Worm (Caenorhabditis elegans) whole organism, L2 larva: ENCODE data around the gene R08E3.1.

ENCODE experiments used
- F13H6.1 ChIP-seq: sonication (generic microtip); optimal IDR thresholded peaks from 2 replicates; lab custom pipeline; 2016; ENCODE audit warnings: missing genetic modification characterization, missing compliant biosample characterization
- R02D3.7 ChIP-seq: fragments of 150-350 bp; optimal IDR thresholded peaks from 2 replicates; lab custom pipeline; 2014; ENCODE audit warnings: missing biosample characterization, missing genetic modification characterization
- aly-2 ChIP-seq: fragments of 150-350 bp; optimal IDR thresholded peaks from 2 replicates; lab custom pipeline; 2014; ENCODE audit warnings: missing biosample characterization, missing genetic modification characterization
- ama-1 ChIP-seq: fragments of 150-350 bp; optimal IDR thresholded peaks from 2 replicates; lab custom pipeline; 2018; ENCODE audit warnings: inconsistent platforms
- blmp-1 ChIP-seq: sonication (generic microtip); optimal IDR thresholded peaks from 2 replicates; lab custom pipeline; 2017; ENCODE audit warnings: missing genetic modification characterization, mild to moderate bottlenecking, missing compliant biosample characterization, antibody characterized with exemption, moderate library complexity; ENCODE audit not compliant: insufficient read depth
- crh-2 ChIP-seq: sonication (generic microtip); optimal IDR thresholded peaks from 2 replicates; lab custom pipeline; 2017; ENCODE audit warnings: missing biosample characterization, missing genetic modification characterization
- egl-27 ChIP-seq: sonication (generic microtip); optimal IDR thresholded peaks from 3 replicates; lab custom pipeline; 2017; ENCODE audit warnings: missing biosample characterization, missing genetic modification reagents, missing genetic modification characterization
- fos-1 ChIP-seq: fragments of 150-350 bp; optimal IDR thresholded peaks from 2 replicates; lab custom pipeline; 2014; ENCODE audit warnings: missing biosample characterization, missing genetic modification characterization
- gmeb-1 ChIP-seq: fragments of 150-350 bp; optimal IDR thresholded peaks from 2 replicates; lab custom pipeline; 2014; ENCODE audit warnings: missing biosample characterization, missing genetic modification characterization
- lin-11 ChIP-seq: fragments of 150-350 bp; sonication (generic microtip); optimal IDR thresholded peaks from 2 replicates; lab custom pipeline; 2014; ENCODE audit warnings: missing biosample characterization, missing genetic modification characterization, inconsistent platforms, mixed read lengths
- lin-13 ChIP-seq: fragments of 150-350 bp; optimal IDR thresholded peaks from 2 replicates; lab custom pipeline; 2014; ENCODE audit warnings: missing biosample characterization, missing genetic modification reagents, missing genetic modification characterization
- lin-39 ChIP-seq: fragments of 150-350 bp; optimal IDR thresholded peaks from 2 replicates; lab custom pipeline; 2014; ENCODE audit warnings: missing biosample characterization, missing genetic modification reagents, missing genetic modification characterization
- mab-5 ChIP-seq: fragments of 150-350 bp; optimal IDR thresholded peaks from 2 replicates; lab custom pipeline; 2014; ENCODE audit warnings: missing biosample characterization, missing genetic modification characterization
- nhr-10 ChIP-seq: sonication (generic microtip); optimal IDR thresholded peaks from 2 replicates; lab custom pipeline; 2017; ENCODE audit warnings: missing biosample characterization, missing genetic modification characterization
- nhr-11 ChIP-seq: fragments of 150-350 bp; optimal IDR thresholded peaks from 2 replicates; lab custom pipeline; 2014; ENCODE audit warnings: missing biosample characterization, missing genetic modification characterization
- nhr-12 ChIP-seq: fragments of 150-350 bp; optimal IDR thresholded peaks from 2 replicates; lab custom pipeline; 2014; ENCODE audit warnings: missing biosample characterization, missing genetic modification characterization
- nhr-129 ChIP-seq: fragments of 150-350 bp; optimal IDR thresholded peaks from 2 replicates; lab custom pipeline; 2014; ENCODE audit warnings: missing biosample characterization, missing genetic modification characterization
- nhr-21 ChIP-seq: fragments of 150-350 bp; optimal IDR thresholded peaks from 2 replicates; lab custom pipeline; 2014; ENCODE audit warnings: missing biosample characterization, missing genetic modification characterization
- nhr-237 ChIP-seq: fragments of 150-350 bp; optimal IDR thresholded peaks from 2 replicates; lab custom pipeline; 2014; ENCODE audit warnings: missing biosample characterization, missing genetic modification characterization
- nhr-25 ChIP-seq: fragments of 150-350 bp; sonication (generic microtip); optimal IDR thresholded peaks from 3 replicates; lab custom pipeline; 2014; ENCODE audit warnings: missing biosample characterization, missing genetic modification characterization
- sem-4 ChIP-seq: fragments of 150-350 bp; optimal IDR thresholded peaks from 2 replicates; lab custom pipeline; 2014; ENCODE audit warnings: missing biosample characterization, missing genetic modification reagents, missing genetic modification characterization
- sma-9 ChIP-seq, 2 experiments: fragments of 150-350 bp in 1 of 2; sonication (generic microtip) in 1 of 2; optimal IDR thresholded peaks; 2 replicates each; lab custom pipeline; 2014 to 2016; ENCODE audit warnings: missing genetic modification characterization in 2 of 2, mild to moderate bottlenecking in 1 of 2, missing biosample characterization in 1 of 2, missing compliant biosample characterization in 1 of 2, missing genetic modification reagents in 1 of 2, moderate library complexity in 1 of 2
- snpc-4 ChIP-seq: fragments of 150-350 bp; optimal IDR thresholded peaks from 2 replicates; lab custom pipeline; 2014; ENCODE audit warnings: missing biosample characterization, missing genetic modification characterization
- unc-39 ChIP-seq: fragments of 150-350 bp; optimal IDR thresholded peaks from 2 replicates; lab custom pipeline; 2014; ENCODE audit warnings: missing biosample characterization, missing genetic modification characterization
- unc-55 ChIP-seq: fragments of 150-350 bp; sonication (generic microtip); optimal IDR thresholded peaks from 3 replicates; lab custom pipeline; 2014; ENCODE audit warnings: missing biosample characterization, missing genetic modification reagents, missing genetic modification characterization
- ztf-1 ChIP-seq: fragments of 200-800 bp; sonication (Bioruptor generic); conservative IDR thresholded peaks from 2 replicates; pipeline ENCODE4 v1.3.6; 2022; ENCODE audit warnings: missing genetic modification characterization, missing compliant biosample characterization
- ztf-4 ChIP-seq: fragments of 150-350 bp; optimal IDR thresholded peaks from 2 replicates; lab custom pipeline; 2014; ENCODE audit warnings: missing biosample characterization, missing genetic modification characterization

Gene R08E3.1

ce11 chrX:4800078-4800621 lies 22.3 kb upstream of the R08E3.1 start, which contains the start of gene mig-13:
TSS of gene mig-13 (minus strand) at chrX:4800128.
- peak; percentile 92 for TF ChIP-seq mab-5 (tag; lab: Kevin White, UChicago)
- no peak for TF ChIP-seq fos-1 (tag; lab: Kevin White, UChicago)
- TF ChIP-seq unc-39: no peak
- TF ChIP-seq egl-27 (tag; lab: Kevin White, UChicago): no peak

- no peak for TF ChIP-seq snpc-4 (tag; lab: Kevin White, UChicago)
- TF ChIP-seq fos-1 (tag; lab: Kevin White, UChicago): peak; percentile 22
- TF ChIP-seq nhr-12 (tag; lab: Kevin White, UChicago): no peak
Observed at ce11 chrX:4800892-4801291, 21.6 kb upstream of the R08E3.1 start.

ce11 chrX:4802255-4802654 lies 20.2 kb upstream of the R08E3.1 start:
- TF ChIP-seq unc-55 (GFP tag; lab: Kevin White, UChicago) (peak; percentile 6), nhr-10 (tag; lab: Kevin White, UChicago) (no peak), sem-4 (tag; lab: Kevin White, UChicago) (peak; percentile 16), mab-5 (tag; lab: Kevin White, UChicago) (peak; percentile 87), nhr-129 (tag; lab: Kevin White, UChicago) (no peak)

- TF ChIP-seq ama-1 (lab: Kevin White, UChicago) (no peak), gmeb-1 (tag; lab: Kevin White, UChicago) (no peak), lin-11 (tag; lab: Kevin White, UChicago) (no peak), R02D3.7 (tag; lab: Kevin White, UChicago) (no peak), lin-13 (no peak), blmp-1 (tag; lab: Kevin White, UChicago) (no peak), nhr-11 (tag; lab: Kevin White, UChicago) (no peak), ztf-4 (tag; lab: Kevin White, UChicago) (no peak), lin-39 (no peak), nhr-12 (tag; lab: Kevin White, UChicago) (no peak), sma-9 (GFP tag; optimal IDR thresholded peaks at IDR 0.05; lab: Kevin White, UChicago) (no peak), sma-9 (tag; optimal IDR thresholded peaks at IDR 0.05; lab: Kevin White, UChicago) (no peak), F13H6.1 (tag; lab: Kevin White, UChicago) (no peak), nhr-25 (tag; lab: Kevin White, UChicago) (no peak), crh-2 (tag; lab: Kevin White, UChicago) (no peak), ztf-1 (GFP tag; lab: Robert Waterston, UW) (no peak)
Observed at ce11 chrX:4803942-4804341, 18.5 kb upstream of the R08E3.1 start.

ce11 chrX:4808737-4809136 lies 13.7 kb upstream of the R08E3.1 start:
- TF ChIP-seq nhr-21 (tag; lab: Kevin White, UChicago): peak; percentile 28
- no peak for TF ChIP-seq ama-1 (lab: Kevin White, UChicago)
- TF ChIP-seq nhr-129 (tag; lab: Kevin White, UChicago): no peak
- peak; percentile 36 for TF ChIP-seq blmp-1 (tag; lab: Kevin White, UChicago)
- no peak for TF ChIP-seq nhr-237
- TF ChIP-seq, all 48 proteins: peak for 2

ce11 chrX:4809189-4809588 lies 13.3 kb upstream of the R08E3.1 start:
- TF ChIP-seq gmeb-1 (tag; lab: Kevin White, UChicago): no peak
- TF ChIP-seq aly-2: no peak
- TF ChIP-seq blmp-1 (tag; lab: Kevin White, UChicago): peak; percentile 88
- TF ChIP-seq, all 48 proteins: peak for 1

- TF ChIP-seq nhr-25 (tag; lab: Kevin White, UChicago): peak; percentile 51
- peak; percentile 18 for TF ChIP-seq nhr-129 (tag; lab: Kevin White, UChicago)
- TF ChIP-seq mab-5 (tag; lab: Kevin White, UChicago): no peak
Observed at ce11 chrX:4809753-4810424, 12.6 kb upstream of the R08E3.1 start.
